Worm (Caenorhabditis elegans) whole organism, L1 larva: Measurements from ENCODE around the gene ZK686.6.

Source experiments
- C34B4.2 ChIP-seq: sonication (generic microtip); optimal IDR thresholded peaks from 2 replicates; lab custom pipeline; 2017; ENCODE audit warnings: mild to moderate bottlenecking, missing genetic modification characterization, missing compliant biosample characterization
- F16B12.6 ChIP-seq: fragments of 150-350 bp; optimal IDR thresholded peaks from 2 replicates; lab custom pipeline; 2014; ENCODE audit warnings: missing biosample characterization, missing genetic modification characterization
- aly-2 ChIP-seq: fragments of 150-350 bp; optimal IDR thresholded peaks from 2 replicates; lab custom pipeline; 2014; ENCODE audit warnings: missing biosample characterization, missing genetic modification characterization
- blmp-1 ChIP-seq: fragments of 150-350 bp; optimal IDR thresholded peaks from 2 replicates; lab custom pipeline; 2014; ENCODE audit warnings: missing biosample characterization, missing genetic modification characterization
- ceh-8 ChIP-seq: fragments of 200-800 bp; sonication (Bioruptor generic); optimal IDR thresholded peaks from 2 replicates; lab custom pipeline; 2018; ENCODE audit warnings: mild to moderate bottlenecking, missing genetic modification characterization, moderate library complexity, missing compliant biosample characterization
- ceh-88 ChIP-seq: fragments of 200-800 bp; sonication (Bioruptor generic); IDR thresholded peaks from 2 replicates; pipeline ENCODE4 v1.3.6; 2022; ENCODE audit warnings: missing genetic modification characterization, missing compliant biosample characterization
- ceh-90 ChIP-seq: sonication (generic microtip); optimal IDR thresholded peaks from 2 replicates; lab custom pipeline; 2016; ENCODE audit warnings: missing genetic modification characterization, missing compliant biosample characterization
- dsc-1 ChIP-seq: sonication (generic microtip); optimal IDR thresholded peaks from 2 replicates; lab custom pipeline; 2016; ENCODE audit warnings: mild to moderate bottlenecking, missing genetic modification characterization, missing compliant biosample characterization
- efl-1 ChIP-seq, 4 experiments: fragments of 150-350 bp; optimal IDR thresholded peaks in 3 of 4; peaks in 1 of 4; 1 replicate in 1 of 4; 2 replicates in 3 of 4; lab custom pipeline; 2014; ENCODE audit warnings: missing biosample characterization in 2 of 4, missing genetic modification characterization in 2 of 4, missing genetic modification reagents in 2 of 4
- efl-3 ChIP-seq: fragments of 200-800 bp; sonication (Bioruptor generic); optimal IDR thresholded peaks from 2 replicates; lab custom pipeline; 2018; ENCODE audit warnings: mild to moderate bottlenecking, missing genetic modification characterization, missing compliant biosample characterization
- elt-2 ChIP-seq: sonication (generic microtip); optimal IDR thresholded peaks from 2 replicates; lab custom pipeline; 2016; ENCODE audit warnings: missing genetic modification characterization, mild to moderate bottlenecking, inconsistent platforms, missing compliant biosample characterization, missing genetic modification reagents
- fkh-8 ChIP-seq: sonication (generic microtip); optimal IDR thresholded peaks from 2 replicates; lab custom pipeline; 2016; ENCODE audit warnings: mild to moderate bottlenecking, missing genetic modification characterization, missing compliant biosample characterization
- fos-1 ChIP-seq: fragments of 150-350 bp; optimal IDR thresholded peaks from 2 replicates; lab custom pipeline; 2014; ENCODE audit warnings: missing biosample characterization, missing genetic modification characterization
- hlh-4 ChIP-seq: sonication (generic microtip); optimal IDR thresholded peaks from 2 replicates; lab custom pipeline; 2016; ENCODE audit warnings: mild to moderate bottlenecking, missing genetic modification characterization, missing compliant biosample characterization
- hpl-2 ChIP-seq: fragments of 150-350 bp; optimal IDR thresholded peaks from 2 replicates; lab custom pipeline; 2014; ENCODE audit warnings: missing biosample characterization, missing genetic modification reagents, missing genetic modification characterization
- irx-1 ChIP-seq: sonication (generic microtip); optimal IDR thresholded peaks from 2 replicates; lab custom pipeline; 2016; ENCODE audit warnings: missing genetic modification characterization, missing compliant biosample characterization
- isw-1 ChIP-seq: fragments of 200-800 bp; sonication (Bioruptor generic); IDR thresholded peaks from 2 replicates; pipeline ENCODE4 v1.3.6; 2022; ENCODE audit warnings: missing genetic modification characterization, missing compliant biosample characterization
- jun-1 ChIP-seq: fragments of 150-350 bp; optimal IDR thresholded peaks from 2 replicates; lab custom pipeline; 2014; ENCODE audit warnings: missing biosample characterization, missing genetic modification reagents, missing genetic modification characterization
- lin-13 ChIP-seq: fragments of 150-350 bp; optimal IDR thresholded peaks from 2 replicates; lab custom pipeline; 2014; ENCODE audit warnings: missing biosample characterization, missing genetic modification reagents, missing genetic modification characterization
- lin-14 ChIP-seq: fragments of 200-800 bp; sonication (Bioruptor generic); optimal IDR thresholded peaks from 2 replicates; lab custom pipeline; 2018; ENCODE audit warnings: mild to moderate bottlenecking, missing genetic modification characterization, moderate library complexity, missing compliant biosample characterization
- lin-35 ChIP-seq, 2 experiments: fragments of 150-350 bp; optimal IDR thresholded peaks; 2 replicates each; lab custom pipeline; 2014; ENCODE audit warnings: missing biosample characterization in 2 of 2, missing genetic modification characterization in 2 of 2, missing genetic modification reagents in 2 of 2
- lir-3 ChIP-seq: sonication (generic microtip); optimal IDR thresholded peaks from 2 replicates; lab custom pipeline; 2016; ENCODE audit warnings: mild to moderate bottlenecking, missing genetic modification characterization, moderate library complexity, missing compliant biosample characterization; ENCODE audit not compliant: poor library complexity
- lsy-2 ChIP-seq, 2 experiments: fragments of 150-350 bp; optimal IDR thresholded peaks; 2 replicates each; lab custom pipeline; 2014; ENCODE audit warnings: missing biosample characterization in 2 of 2, missing genetic modification characterization in 2 of 2
- mab-9 ChIP-seq: fragments of 200-800 bp; sonication (Bioruptor generic); IDR thresholded peaks from 2 replicates; pipeline ENCODE4 v1.3.6; 2022; ENCODE audit warnings: missing genetic modification reagents, missing genetic modification characterization, missing compliant biosample characterization
- mdl-1 ChIP-seq, 2 experiments: fragments of 150-350 bp; optimal IDR thresholded peaks; 2 replicates each; lab custom pipeline; 2014 to 2017; ENCODE audit warnings: missing biosample characterization in 2 of 2, missing genetic modification characterization in 2 of 2, inconsistent platforms in 1 of 2
- mep-1 ChIP-seq: fragments of 150-350 bp; optimal IDR thresholded peaks from 2 replicates; lab custom pipeline; 2014; ENCODE audit warnings: missing biosample characterization, missing genetic modification characterization
- nhr-11 ChIP-seq: fragments of 150-350 bp; optimal IDR thresholded peaks from 2 replicates; lab custom pipeline; 2014; ENCODE audit warnings: missing biosample characterization, missing genetic modification characterization
- nhr-12 ChIP-seq: sonication (generic microtip); optimal IDR thresholded peaks from 2 replicates; lab custom pipeline; 2017; ENCODE audit warnings: missing biosample characterization, missing genetic modification characterization
- nhr-237 ChIP-seq: fragments of 150-350 bp; optimal IDR thresholded peaks from 2 replicates; lab custom pipeline; 2014; ENCODE audit warnings: missing biosample characterization, missing genetic modification characterization
- nhr-47 ChIP-seq: sonication (generic microtip); optimal IDR thresholded peaks from 2 replicates; lab custom pipeline; 2016; ENCODE audit warnings: mild to moderate bottlenecking, missing genetic modification characterization, moderate library complexity, missing compliant biosample characterization
- nhr-71 ChIP-seq: sonication (generic microtip); optimal IDR thresholded peaks from 2 replicates; lab custom pipeline; 2016; ENCODE audit warnings: mild to moderate bottlenecking, missing genetic modification characterization, moderate library complexity, missing compliant biosample characterization
- nhr-85 ChIP-seq: sonication (generic microtip); peaks from one replicate; lab custom pipeline; 2016; ENCODE audit warnings: missing genetic modification characterization, inconsistent platforms, missing compliant biosample characterization
- pax-3 ChIP-seq: fragments of 200-800 bp; sonication (Bioruptor generic); optimal IDR thresholded peaks from 2 replicates; lab custom pipeline; 2018; ENCODE audit warnings: mild to moderate bottlenecking, missing genetic modification characterization, moderate library complexity, missing compliant biosample characterization
- rnt-1 ChIP-seq: sonication (generic microtip); optimal IDR thresholded peaks from 2 replicates; lab custom pipeline; 2016; ENCODE audit warnings: mild to moderate bottlenecking, missing genetic modification characterization, moderate library complexity, missing compliant biosample characterization
- snpc-4 ChIP-seq: fragments of 150-350 bp; optimal IDR thresholded peaks from 2 replicates; lab custom pipeline; 2014; ENCODE audit warnings: missing biosample characterization, missing genetic modification characterization
- snu-23 ChIP-seq: sonication (generic microtip); optimal IDR thresholded peaks from 2 replicates; lab custom pipeline; 2016; ENCODE audit warnings: missing genetic modification characterization, missing compliant biosample characterization
- sox-4 ChIP-seq: sonication (generic microtip); optimal IDR thresholded peaks from 2 replicates; lab custom pipeline; 2016; ENCODE audit warnings: missing genetic modification characterization, missing compliant biosample characterization
- sptf-1 ChIP-seq: fragments of 150-350 bp; optimal IDR thresholded peaks from 2 replicates; lab custom pipeline; 2014; ENCODE audit warnings: missing biosample characterization, missing genetic modification characterization
- swsn-7 ChIP-seq: sonication (generic microtip); optimal IDR thresholded peaks from 2 replicates; lab custom pipeline; 2016; ENCODE audit warnings: missing genetic modification characterization, missing compliant biosample characterization
- tlp-1 ChIP-seq: fragments of 150-350 bp; optimal IDR thresholded peaks from 2 replicates; lab custom pipeline; 2014; ENCODE audit warnings: missing biosample characterization, missing genetic modification characterization
- unc-130 ChIP-seq: fragments of 150-350 bp; optimal IDR thresholded peaks from 2 replicates; lab custom pipeline; 2017; ENCODE audit warnings: missing biosample characterization, missing genetic modification characterization, inconsistent platforms
- unc-62 ChIP-seq: fragments of 150-350 bp; optimal IDR thresholded peaks from 2 replicates; lab custom pipeline; 2014; ENCODE audit warnings: missing biosample characterization, missing genetic modification reagents, missing genetic modification characterization
- vab-15 ChIP-seq: sonication (generic microtip); optimal IDR thresholded peaks from 2 replicates; lab custom pipeline; 2017; ENCODE audit warnings: missing genotype, mild to moderate bottlenecking, missing genetic modification characterization, missing compliant biosample characterization
- xbp-1 ChIP-seq: sonication (generic microtip); optimal IDR thresholded peaks from 2 replicates; lab custom pipeline; 2016; ENCODE audit warnings: missing genetic modification characterization, missing compliant biosample characterization
- zag-1 ChIP-seq: fragments of 150-350 bp; optimal IDR thresholded peaks from 2 replicates; lab custom pipeline; 2014; ENCODE audit warnings: missing biosample characterization, missing genetic modification characterization
- zip-4 ChIP-seq: fragments of 200-800 bp; sonication (Bioruptor generic); optimal IDR thresholded peaks from 2 replicates; lab custom pipeline; 2018; ENCODE audit warnings: mild to moderate bottlenecking, missing genetic modification characterization, moderate library complexity, missing compliant biosample characterization
- ztf-11 ChIP-seq, 2 experiments: sonication (generic microtip); optimal IDR thresholded peaks; 2 replicates each; lab custom pipeline; 2016 to 2017; ENCODE audit warnings: missing genetic modification characterization in 2 of 2, missing biosample characterization in 1 of 2, missing compliant biosample characterization in 1 of 2
- ztf-4 ChIP-seq: fragments of 150-350 bp; optimal IDR thresholded peaks from 2 replicates; lab custom pipeline; 2014; ENCODE audit warnings: missing biosample characterization, missing genetic modification characterization

The ZK686.6 gene

DNA sequence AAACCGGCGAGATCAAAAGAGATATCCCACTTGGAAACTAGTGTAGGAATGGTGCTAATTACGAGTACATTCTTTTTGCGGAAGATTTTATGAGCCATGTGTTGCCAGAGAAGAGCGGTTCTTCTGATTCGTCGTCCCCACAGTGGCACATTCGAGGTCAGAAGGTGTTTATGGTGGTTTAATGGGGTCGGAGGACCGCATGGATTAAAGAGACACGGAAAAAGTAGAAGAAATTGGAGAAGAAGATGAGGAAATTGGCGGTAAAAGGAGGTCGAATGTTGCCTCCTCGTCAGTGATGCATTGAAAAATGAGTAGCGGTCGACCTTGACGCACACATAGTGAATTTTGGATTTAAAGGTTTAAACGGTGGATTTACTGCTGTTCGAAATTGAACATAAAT is 39.2 kb downstream of the ZK686.6 start:
- no peak for TF ChIP-seq ceh-88
- TF ChIP-seq zag-1, result no peak
- TF ChIP-seq lin-14, result peak; percentile 43
- peak; percentile 49 for TF ChIP-seq blmp-1 (tag; lab: Kevin White, UChicago)
- peak in 1 of 2 experiments; percentile 10 for TF ChIP-seq lsy-2 (tag; optimal IDR thresholded peaks at IDR 0.05; lab: Kevin White, UChicago)
- TF ChIP-seq ztf-11 (tag; optimal IDR thresholded peaks at IDR 0.05; lab: Kevin White, UChicago), result peak in 1 of 2 experiments; percentile 9
- TF ChIP-seq nhr-85 (tag; lab: Kevin White, UChicago), result peak; percentile 83

DNA sequence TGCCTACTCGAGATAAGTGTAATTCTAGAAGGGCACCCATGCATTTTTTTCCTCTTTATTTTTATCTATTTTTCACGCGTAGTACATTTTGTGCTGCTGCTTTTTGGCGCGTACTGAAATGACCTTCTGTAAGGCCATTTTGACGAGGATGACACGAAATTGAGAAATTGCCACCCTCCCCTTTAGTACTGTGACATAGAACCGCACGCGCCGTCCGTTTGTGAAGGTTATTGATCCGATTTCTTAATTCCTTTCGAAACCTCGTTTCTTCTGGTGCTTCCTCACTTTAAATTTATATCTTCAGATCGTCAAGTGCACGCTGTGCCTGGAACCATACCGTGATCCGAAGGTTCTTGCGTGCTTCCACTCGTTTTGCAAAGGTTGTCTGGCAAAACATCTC is 41.7 kb downstream of the ZK686.6 start:
- TF ChIP-seq lin-14 (peak; percentile 54), snu-23 (peak; percentile 7), lin-13 (no peak), nhr-85 (tag; lab: Kevin White, UChicago) (peak; percentile 53), efl-3 (no peak), efl-1 (optimal IDR thresholded peaks at IDR 0.05; lab: Kevin White, UChicago) (no peak), efl-1 (GFP tag; optimal IDR thresholded peaks at IDR 0.05 in 1 of 2; lab: Kevin White, UChicago) (peak in 1 of 2 experiments; percentile 65)

DNA sequence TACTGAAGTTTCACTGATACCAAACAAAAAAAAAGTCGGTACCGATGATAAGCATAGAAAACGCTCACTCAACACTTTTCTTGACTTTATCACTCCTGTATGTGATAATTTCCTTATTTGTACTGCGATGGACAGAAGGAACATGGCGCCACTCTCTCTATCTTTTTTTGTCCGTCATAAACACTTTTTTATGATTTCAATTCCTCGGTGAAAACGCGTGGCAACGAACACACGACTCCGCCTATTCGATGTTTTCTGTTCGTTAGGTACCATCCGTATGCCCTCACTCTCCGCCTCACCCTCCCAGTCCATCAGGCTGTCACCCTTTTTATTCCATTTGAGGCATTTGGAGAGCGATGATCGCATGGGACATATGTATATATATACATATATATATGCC is 42.5 kb downstream of the ZK686.6 start:
- TF ChIP-seq lin-35 (GFP tag; optimal IDR thresholded peaks at IDR 0.05; lab: Kevin White, UChicago) (no peak), dsc-1 (no peak), mep-1 (tag; lab: Kevin White, UChicago) (peak; percentile 6), elt-2 (tag; lab: Kevin White, UChicago) (peak; percentile 36), mdl-1 (tag; optimal IDR thresholded peaks at IDR 0.05; lab: Kevin White, UChicago) (peak in 1 of 2 experiments; percentile 4), rnt-1 (tag; lab: Kevin White, UChicago) (no peak), sptf-1 (tag; lab: Kevin White, UChicago) (no peak), pax-3 (tag; lab: Kevin White, UChicago) (no peak), ceh-8 (GFP tag; lab: Kevin White, UChicago) (no peak), nhr-237 (no peak), nhr-11 (tag; lab: Kevin White, UChicago) (no peak), F16B12.6 (tag; lab: Kevin White, UChicago) (no peak), nhr-71 (tag; lab: Kevin White, UChicago) (no peak), efl-1 (optimal IDR thresholded peaks at IDR 0.05; lab: Kevin White, UChicago) (no peak), efl-1 (GFP tag; optimal IDR thresholded peaks at IDR 0.05 in 1 of 2; lab: Kevin White, UChicago) (peak in 1 of 2 experiments; percentile 85)

DNA sequence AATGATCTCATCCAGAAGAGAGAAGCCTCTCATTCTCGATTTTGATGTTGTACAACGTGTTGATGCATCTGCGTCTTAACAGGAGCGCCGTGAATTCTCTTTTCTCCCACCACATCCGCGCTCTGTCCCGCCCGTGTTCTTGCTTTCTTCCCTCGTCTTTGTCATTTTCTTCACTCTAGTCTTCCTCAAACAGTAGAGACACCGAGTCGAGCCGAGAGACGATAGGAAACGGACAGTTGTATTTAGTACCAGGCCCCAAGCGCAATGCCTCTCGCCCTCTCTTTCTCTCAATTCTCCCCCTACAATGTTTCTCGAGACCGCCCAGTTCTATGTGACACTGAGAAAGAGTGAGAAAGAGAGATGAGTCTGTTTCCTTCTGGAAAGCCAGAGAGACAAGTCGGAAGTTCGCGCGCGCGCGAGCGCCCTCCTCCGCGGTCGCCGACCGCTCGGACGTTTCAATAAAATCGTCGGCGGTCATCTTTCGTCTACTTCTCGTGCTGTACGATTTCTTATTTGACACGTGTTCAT is 43.2 kb downstream of the ZK686.6 start, which contains the start of gene ZK112.4:
ZK112.4 (minus strand) TSS at position 478 of the 528 bp plus-strand sequence.
- TF ChIP-seq dsc-1, result peak; percentile 43
- TF ChIP-seq hlh-4 (tag; lab: Kevin White, UChicago), result no peak
- TF ChIP-seq nhr-12 (tag; lab: Kevin White, UChicago), result no peak
- no peak for TF ChIP-seq sox-4
- peak; percentile 75 for TF ChIP-seq blmp-1 (tag; lab: Kevin White, UChicago)
- no peak for TF ChIP-seq lir-3 (tag; lab: Kevin White, UChicago)
- no peak for TF ChIP-seq C34B4.2 (tag; lab: Kevin White, UChicago)
- TF ChIP-seq nhr-47 (tag; lab: Kevin White, UChicago), result peak; percentile 52
- no peak for TF ChIP-seq snpc-4 (tag; lab: Kevin White, UChicago)
- TF ChIP-seq tlp-1 (tag; lab: Kevin White, UChicago), result no peak
- no peak for TF ChIP-seq vab-15 (tag; lab: Kevin White, UChicago)
- TF ChIP-seq isw-1, result no peak
- peak; percentile 30 for TF ChIP-seq xbp-1 (tag; lab: Kevin White, UChicago)
- TF ChIP-seq zip-4 (GFP tag; lab: Kevin White, UChicago), result no peak
- peak; percentile 39 for TF ChIP-seq irx-1 (tag; lab: Kevin White, UChicago)
- TF ChIP-seq jun-1 (tag; lab: Kevin White, UChicago), result peak; percentile 67
- TF ChIP-seq zag-1, result no peak
- no peak for TF ChIP-seq fkh-8 (tag; lab: Kevin White, UChicago)
- TF ChIP-seq swsn-7 (tag; lab: Kevin White, UChicago), result peak; percentile 69
- no peak for TF ChIP-seq aly-2 (tag; lab: Kevin White, UChicago)
- TF ChIP-seq hpl-2 (GFP tag; lab: Kevin White, UChicago), result no peak
- no peak for TF ChIP-seq unc-130
- TF ChIP-seq fos-1 (tag; lab: Kevin White, UChicago), result no peak
- no peak for TF ChIP-seq ztf-4 (tag; lab: Kevin White, UChicago)
- TF ChIP-seq unc-62 (GFP tag; lab: Kevin White, UChicago), result no peak
- TF ChIP-seq ceh-90, result no peak
- no peak for TF ChIP-seq mab-9 (GFP tag; lab: Robert Waterston, UW)
